Comparison of ENCODE assay signal across 1 worm cellular context in genomic region chrII:7593227-7593626, ce11.
TF ChIP-seq lines count a peak whose summit lies in the region.

No protein-coding gene starts in this region.

TF ChIP-seq in whole organism, L1 larva, 84 proteins besides CTCF, POLR2A, EP300 and RAD21 (continued from another document):
- TF ChIP-seq mdl-1 (tag; optimal IDR thresholded peaks at IDR 0.05; lab: Kevin White, UChicago), result no peak
- peak; percentile 93 for TF ChIP-seq lin-14 (GFP tag; optimal IDR thresholded peaks at IDR 0.05; lab: Kevin White, UChicago)
- TF ChIP-seq efl-1 (optimal IDR thresholded peaks at IDR 0.05; lab: Kevin White, UChicago), result no peak
- TF ChIP-seq efl-1 (GFP tag; optimal IDR thresholded peaks at IDR 0.05 in 1 of 2; lab: Kevin White, UChicago), result no peak
- TF ChIP-seq Y116A8C.19 (tag; optimal IDR thresholded peaks at IDR 0.05; lab: Kevin White, UChicago; ENCODE audit: borderline replicate concordance), result no peak
- no peak for TF ChIP-seq ceh-90 (tag; optimal IDR thresholded peaks at IDR 0.05; lab: Kevin White, UChicago)
- peak; percentile 63 for TF ChIP-seq nhr-71 (tag; optimal IDR thresholded peaks at IDR 0.05; lab: Kevin White, UChicago)
- no peak for TF ChIP-seq mep-1 (tag; optimal IDR thresholded peaks at IDR 0.05; lab: Kevin White, UChicago)
- no peak for TF ChIP-seq nhr-28 (tag; optimal IDR thresholded peaks at IDR 0.05; lab: Kevin White, UChicago)
- TF ChIP-seq aha-1 (tag; optimal IDR thresholded peaks at IDR 0.05; lab: Kevin White, UChicago), result no peak
- TF ChIP-seq nhr-90 (tag; optimal IDR thresholded peaks at IDR 0.05; lab: Kevin White, UChicago; ENCODE audit: poor library complexity), result no peak
- no peak for TF ChIP-seq pag-3 (tag; optimal IDR thresholded peaks at IDR 0.05; lab: Kevin White, UChicago; ENCODE audit: borderline replicate concordance, insufficient read depth)
- peak; percentile 22 for TF ChIP-seq xbp-1 (tag; optimal IDR thresholded peaks at IDR 0.05; lab: Kevin White, UChicago)
- TF ChIP-seq egl-13 (tag; optimal IDR thresholded peaks at IDR 0.05; lab: Kevin White, UChicago), result peak; percentile 51
- TF ChIP-seq nhr-237 (tag; optimal IDR thresholded peaks at IDR 0.05; lab: Kevin White, UChicago), result no peak
- TF ChIP-seq unc-62 (GFP tag; optimal IDR thresholded peaks at IDR 0.05; lab: Kevin White, UChicago), result no peak
- peak; percentile 52 for TF ChIP-seq swsn-7 (tag; optimal IDR thresholded peaks at IDR 0.05; lab: Kevin White, UChicago)
- no peak for TF ChIP-seq ceh-88 (GFP tag; IDR thresholded peaks at IDR 0.05; lab: Robert Waterston, UW)
- no peak for TF ChIP-seq mef-2 (tag; optimal IDR thresholded peaks at IDR 0.05; lab: Kevin White, UChicago)
- no peak for TF ChIP-seq elt-3 (tag; optimal IDR thresholded peaks at IDR 0.05; lab: Kevin White, UChicago)
- TF ChIP-seq ceh-63 (GFP tag; optimal IDR thresholded peaks at IDR 0.05; lab: Kevin White, UChicago), result no peak
- TF ChIP-seq alr-1 (tag; optimal IDR thresholded peaks at IDR 0.05; lab: Kevin White, UChicago; ENCODE audit: borderline replicate concordance), result no peak
- peak; percentile 37 for TF ChIP-seq isw-1 (GFP tag; IDR thresholded peaks at IDR 0.05; lab: Robert Waterston, UW)
- TF ChIP-seq vab-15 (tag; optimal IDR thresholded peaks at IDR 0.05; lab: Kevin White, UChicago), result no peak
- TF ChIP-seq egl-27 (tag; optimal IDR thresholded peaks at IDR 0.05; lab: Kevin White, UChicago), result no peak
- no peak for TF ChIP-seq rnt-1 (tag; optimal IDR thresholded peaks at IDR 0.05; lab: Kevin White, UChicago)
- no peak for TF ChIP-seq snpc-4 (tag; optimal IDR thresholded peaks at IDR 0.05; lab: Kevin White, UChicago)
- no peak for TF ChIP-seq ztf-11 (tag; optimal IDR thresholded peaks at IDR 0.05; lab: Kevin White, UChicago)
- no peak for TF ChIP-seq nhr-77 (tag; optimal IDR thresholded peaks at IDR 0.05; lab: Kevin White, UChicago)
TF ChIP-seq in whole organism, L1 larva: peak in this region for 16.
